Worm (Caenorhabditis elegans) whole organism, L4/young adult: Measurements from ENCODE around the gene M03F8.6.

Source experiments
- dao-5 ChIP-seq: sonication (generic microtip); optimal IDR thresholded peaks from 2 replicates; lab custom pipeline; 2016; ENCODE audit warnings: missing genotype, missing genetic modification characterization, moderate library complexity, missing compliant biosample characterization
- him-1 ChIP-seq: sonication (generic microtip); optimal IDR thresholded peaks from 2 replicates; lab custom pipeline; 2016; ENCODE audit warnings: missing genotype, missing genetic modification reagents, missing genetic modification characterization, missing compliant biosample characterization

DNA sequence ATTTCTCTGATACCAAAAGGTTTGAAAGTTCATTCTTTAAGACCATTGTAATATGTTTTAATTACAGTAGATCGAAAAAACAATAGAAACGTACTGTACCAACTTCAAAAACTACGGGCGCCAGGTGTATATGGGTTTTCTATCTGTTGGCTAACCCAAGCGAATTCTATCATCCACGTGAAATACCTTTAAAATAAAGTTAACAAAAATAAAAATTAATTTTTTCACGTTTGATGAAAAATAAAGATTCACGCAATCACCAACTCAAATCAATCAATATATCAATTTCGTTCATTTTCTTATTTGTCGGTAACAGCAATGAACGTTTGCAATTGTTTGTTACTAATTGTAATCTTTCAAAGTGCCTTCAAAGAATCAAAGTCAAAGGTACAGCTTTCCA is 47.6 kb downstream of the M03F8.6 start, which contains the start of gene C04E6.4:
- no peak for TF ChIP-seq dao-5 (tag; lab: Kevin White, UChicago)
- no peak for TF ChIP-seq him-1
